Worm (Caenorhabditis elegans) whole organism, L4 larva: Measurements from ENCODE around the gene nhr-84.
"Not testable (repeated sequence)": the region's sequence is repeated elsewhere in the genome, so short reads cannot be mapped to it uniquely, and the experiment has no call there.

ENCODE experiments used
- F49E8.2 ChIP-seq: sonication (generic microtip); optimal IDR thresholded peaks from 2 replicates; lab custom pipeline; 2016; ENCODE audit warnings: missing compliant biosample characterization, mild to moderate bottlenecking, missing genetic modification characterization, borderline replicate concordance
- Y75B8A.6 ChIP-seq: fragments of 200-800 bp; sonication (Bioruptor generic); IDR thresholded peaks from 2 replicates; pipeline ENCODE4 v1.3.6; 2022; ENCODE audit warnings: missing genetic modification reagents, missing genetic modification characterization, missing compliant biosample characterization
- ZK546.5 ChIP-seq, 2 experiments: sonication (generic microtip); optimal IDR thresholded peaks; 2 replicates each; lab custom pipeline; 2017; ENCODE audit warnings: missing biosample characterization in 2 of 2, missing genetic modification characterization in 2 of 2
- aly-2 ChIP-seq: sonication (generic microtip); optimal IDR thresholded peaks from 2 replicates; lab custom pipeline; 2018; ENCODE audit warnings: missing biosample characterization, missing genetic modification characterization
- arid-1 ChIP-seq: fragments of 200-800 bp; sonication (Bioruptor generic); conservative IDR thresholded peaks from 2 replicates; pipeline ENCODE4 v1.3.6; 2022; ENCODE audit warnings: missing genetic modification reagents, missing genetic modification characterization, missing compliant biosample characterization
- ceh-20 ChIP-seq: fragments of 200-800 bp; sonication (Bioruptor generic); IDR thresholded peaks from 2 replicates; pipeline ENCODE4 v1.3.6; 2022; ENCODE audit warnings: missing genetic modification reagents, missing genetic modification characterization, missing compliant biosample characterization
- ceh-32 ChIP-seq: sonication (generic microtip); optimal IDR thresholded peaks from 2 replicates; lab custom pipeline; 2016; ENCODE audit warnings: mild to moderate bottlenecking, missing genetic modification characterization, missing compliant biosample characterization; ENCODE audit not compliant: poor library complexity
- daf-12 ChIP-seq: fragments of 150-350 bp; optimal IDR thresholded peaks from 2 replicates; lab custom pipeline; 2014; ENCODE audit warnings: missing biosample characterization, missing genetic modification reagents, missing genetic modification characterization
- daf-16 ChIP-seq, 3 experiments: sonication (generic microtip); optimal IDR thresholded peaks; 2 replicates each; lab custom pipeline; 2016 to 2017; ENCODE audit warnings: missing genetic modification characterization in 3 of 3, missing genetic modification reagents in 3 of 3, mild to moderate bottlenecking in 2 of 3, missing compliant biosample characterization in 2 of 3, missing biosample characterization in 1 of 3, moderate library complexity in 1 of 3
- daf-8 ChIP-seq: fragments of 200-800 bp; sonication (Bioruptor generic); IDR thresholded peaks from 2 replicates; pipeline ENCODE4 v1.3.6; 2022; ENCODE audit warnings: missing genetic modification characterization, missing compliant biosample characterization
- dmd-6 ChIP-seq: fragments of 200-800 bp; sonication (Bioruptor generic); IDR thresholded peaks from 2 replicates; pipeline ENCODE4 v1.3.6; 2022; ENCODE audit warnings: missing genetic modification reagents, missing genetic modification characterization, missing compliant biosample characterization
- dpl-1 ChIP-seq: fragments of 150-350 bp; optimal IDR thresholded peaks from 2 replicates; lab custom pipeline; 2014; ENCODE audit warnings: missing biosample characterization, missing genetic modification reagents, missing genetic modification characterization
- hlh-11 ChIP-seq: fragments of 200-800 bp; sonication (Bioruptor generic); optimal IDR thresholded peaks from 2 replicates; lab custom pipeline; 2018; ENCODE audit warnings: mild to moderate bottlenecking, missing genetic modification characterization, missing compliant biosample characterization
- hlh-30 ChIP-seq: sonication (generic microtip); optimal IDR thresholded peaks from 2 replicates; lab custom pipeline; 2017; ENCODE audit warnings: antibody characterized with exemption, mild to moderate bottlenecking, missing genetic modification characterization, missing compliant biosample characterization; ENCODE audit not compliant: insufficient read depth
- lim-7 ChIP-seq: fragments of 200-800 bp; sonication (Bioruptor generic); IDR thresholded peaks from 2 replicates; pipeline ENCODE4 v1.3.6; 2022; ENCODE audit warnings: missing genetic modification characterization, missing compliant biosample characterization
- lin-38 ChIP-seq: fragments of 200-800 bp; sonication (Bioruptor generic); IDR thresholded peaks from 2 replicates; pipeline ENCODE4 v1.3.6; 2022; ENCODE audit warnings: missing genetic modification reagents, missing genetic modification characterization, missing compliant biosample characterization
- mep-1 ChIP-seq: fragments of 150-350 bp; sonication (generic microtip); optimal IDR thresholded peaks from 3 replicates; lab custom pipeline; 2014; ENCODE audit warnings: missing biosample characterization, missing genetic modification characterization
- nhr-10 ChIP-seq: fragments of 150-350 bp; optimal IDR thresholded peaks from 2 replicates; lab custom pipeline; 2014; ENCODE audit warnings: missing biosample characterization, missing genetic modification characterization
- nhr-111 ChIP-seq: fragments of 200-800 bp; sonication (Bioruptor generic); optimal IDR thresholded peaks from 2 replicates; lab custom pipeline; 2018; ENCODE audit warnings: mild to moderate bottlenecking, missing genetic modification characterization, missing compliant biosample characterization
- nhr-42 ChIP-seq: fragments of 200-800 bp; sonication (Bioruptor generic); IDR thresholded peaks from 2 replicates; pipeline ENCODE4 v1.3.6; 2022; ENCODE audit warnings: missing genetic modification characterization, missing compliant biosample characterization
- nhr-6 ChIP-seq: fragments of 150-350 bp; optimal IDR thresholded peaks from 2 replicates; lab custom pipeline; 2014; ENCODE audit warnings: missing biosample characterization, missing genetic modification characterization
- nhr-77 ChIP-seq: fragments of 150-350 bp; optimal IDR thresholded peaks from 2 replicates; lab custom pipeline; 2014; ENCODE audit warnings: missing biosample characterization, missing genetic modification characterization
- php-3 ChIP-seq: fragments of 200-800 bp; sonication (Bioruptor generic); IDR thresholded peaks from 2 replicates; pipeline ENCODE4 v1.3.6; 2022; ENCODE audit warnings: missing genetic modification reagents, missing genetic modification characterization, missing compliant biosample characterization
- saeg-2 ChIP-seq: fragments of 200-800 bp; sonication (Bioruptor generic); IDR thresholded peaks from 2 replicates; pipeline ENCODE4 v1.3.6; 2022; ENCODE audit warnings: missing genetic modification reagents, missing genetic modification characterization, missing compliant biosample characterization
- sdz-12 ChIP-seq: fragments of 200-800 bp; sonication (Bioruptor generic); optimal IDR thresholded peaks from 2 replicates; lab custom pipeline; 2018; ENCODE audit warnings: mild to moderate bottlenecking, missing genetic modification characterization, missing compliant biosample characterization
- set-16 ChIP-seq: fragments of 200-800 bp; sonication (Bioruptor generic); IDR thresholded peaks from 2 replicates; pipeline ENCODE4 v1.3.6; 2022; ENCODE audit warnings: missing genetic modification reagents, missing genetic modification characterization, missing compliant biosample characterization
- skn-1 ChIP-seq: fragments of 150-350 bp; optimal IDR thresholded peaks from 2 replicates; lab custom pipeline; 2014; ENCODE audit warnings: missing biosample characterization, missing genetic modification characterization
- snpc-1.2 ChIP-seq: fragments of 200-800 bp; sonication (Bioruptor generic); IDR thresholded peaks from 2 replicates; pipeline ENCODE4 v1.3.6; 2022; ENCODE audit warnings: missing genetic modification reagents, missing genetic modification characterization, missing compliant biosample characterization
- snpc-4 ChIP-seq: fragments of 150-350 bp; optimal IDR thresholded peaks from 2 replicates; lab custom pipeline; 2014; ENCODE audit warnings: missing biosample characterization, missing genetic modification characterization
- unc-130 ChIP-seq: sonication (generic microtip); optimal IDR thresholded peaks from 2 replicates; lab custom pipeline; 2016; ENCODE audit warnings: missing genetic modification reagents, missing genetic modification characterization, missing compliant biosample characterization
- unc-39 ChIP-seq: sonication (generic microtip); optimal IDR thresholded peaks from 2 replicates; lab custom pipeline; 2017; ENCODE audit warnings: missing biosample characterization, missing genetic modification characterization
- unc-62 ChIP-seq, 3 experiments: fragments of 150-350 bp in 1 of 3; sonication (generic microtip); optimal IDR thresholded peaks in 2 of 3; peaks in 1 of 3; 1 replicate in 1 of 3; 2 replicates in 2 of 3; lab custom pipeline; 2014 to 2017; ENCODE audit warnings: missing biosample characterization in 3 of 3, missing genetic modification characterization in 3 of 3, missing genetic modification reagents in 3 of 3, missing genotype in 1 of 3
- vab-7 ChIP-seq: fragments of 200-800 bp; sonication (Bioruptor generic); IDR thresholded peaks from 2 replicates; pipeline ENCODE4 v1.3.6; 2022; ENCODE audit warnings: missing genetic modification reagents, missing genetic modification characterization, missing compliant biosample characterization
- zag-1 ChIP-seq: fragments of 150-350 bp; optimal IDR thresholded peaks from 2 replicates; lab custom pipeline; 2014; ENCODE audit warnings: missing biosample characterization, missing genetic modification characterization
- zfp-3 ChIP-seq: fragments of 200-800 bp; sonication (Bioruptor generic); conservative IDR thresholded peaks from 2 replicates; pipeline ENCODE4 v1.3.6; 2022; ENCODE audit warnings: missing genetic modification reagents, missing genetic modification characterization, missing compliant biosample characterization
- zip-11 ChIP-seq: fragments of 200-800 bp; sonication (Bioruptor generic); IDR thresholded peaks from 2 replicates; pipeline ENCODE4 v1.3.6; 2022; ENCODE audit warnings: missing genetic modification characterization, missing compliant biosample characterization
- ztf-7 ChIP-seq: fragments of 150-350 bp; optimal IDR thresholded peaks from 2 replicates; lab custom pipeline; 2014; ENCODE audit warnings: missing biosample characterization, missing genetic modification characterization

nhr-84 gene

DNA sequence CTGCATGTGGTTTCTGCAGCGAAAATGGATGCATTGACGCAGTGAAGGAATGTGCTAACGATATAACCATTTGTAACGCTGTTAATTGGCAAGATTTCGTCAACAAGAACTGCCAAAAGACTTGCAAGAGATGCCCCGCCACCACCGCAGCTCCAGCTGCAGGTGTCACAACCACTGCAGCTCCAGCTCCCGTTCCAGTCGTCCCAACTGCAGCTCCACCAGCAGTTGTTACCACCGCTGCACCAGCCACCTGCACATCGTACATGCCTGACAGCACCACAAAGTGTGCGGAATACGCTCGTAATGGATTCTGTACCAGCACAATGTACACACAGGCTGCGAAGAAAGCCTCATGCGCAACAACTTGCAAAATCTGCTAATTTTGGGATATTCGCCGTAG lies 33.3 kb upstream of the nhr-84 start:
- TF ChIP-seq set-16 (GFP tag; lab: Robert Waterston, UW), result peak; percentile 58
- no peak for TF ChIP-seq ceh-20 (GFP tag; lab: Robert Waterston, UW)
- TF ChIP-seq, all 104 proteins: peak for 1

DNA sequence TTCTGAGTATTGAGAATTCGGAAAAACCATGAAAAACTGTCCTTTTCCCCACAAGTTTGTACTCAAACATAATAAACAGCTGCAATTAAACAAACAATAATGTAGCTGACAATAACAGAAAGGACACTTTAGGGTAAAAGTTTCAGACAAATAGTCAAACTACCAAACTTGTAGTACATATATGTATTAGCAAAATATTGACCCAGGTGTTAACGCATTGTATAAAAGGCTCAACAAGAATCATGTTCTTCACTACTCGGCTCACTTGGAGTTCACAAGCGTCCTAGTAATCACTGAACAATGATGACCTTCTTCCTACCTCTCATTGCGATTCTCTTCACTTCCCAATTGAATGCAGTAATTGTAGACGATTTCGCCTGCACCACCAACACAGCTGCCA lies 32.4 kb upstream of the nhr-84 start, which contains the start of gene F35E8.6:
Gene F35E8.6, plus strand, starts transcription at position 301 of the 400 bp plus-strand sequence.
- TF ChIP-seq snpc-4 (tag; lab: Kevin White, UChicago) (no peak), mep-1 (tag; lab: Kevin White, UChicago) (no peak), lin-38 (no peak), daf-8 (no peak), dmd-6 (GFP tag; lab: Robert Waterston, UW) (no peak)

DNA sequence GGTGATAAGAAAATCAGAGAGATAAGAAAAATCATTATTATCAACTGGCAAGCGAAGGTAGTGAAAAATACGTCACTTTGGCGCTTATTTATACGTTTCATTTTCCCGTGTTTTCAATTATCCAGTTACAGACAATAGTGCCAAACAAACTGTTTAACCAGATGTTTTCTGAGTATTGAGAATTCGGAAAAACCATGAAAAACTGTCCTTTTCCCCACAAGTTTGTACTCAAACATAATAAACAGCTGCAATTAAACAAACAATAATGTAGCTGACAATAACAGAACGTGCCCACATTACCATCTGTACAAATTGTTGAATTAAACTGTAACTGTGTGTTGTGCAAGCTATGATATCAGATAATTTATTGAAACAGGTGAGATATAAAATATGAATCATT lies 26.1 kb upstream of the nhr-84 start, which contains the start of the genes F35E8.1 and F35E8.2:
Gene F35E8.1, minus strand, starts transcription at position 101 of the 400 bp plus-strand sequence.
Gene F35E8.2, plus strand, starts transcription at position 132 of the 400 bp plus-strand sequence.
- TF ChIP-seq daf-16 (GFP tag; optimal IDR thresholded peaks at IDR 0.05; lab: Kevin White, UChicago), result not testable (repeated sequence)
- TF ChIP-seq daf-16 (tag; optimal IDR thresholded peaks at IDR 0.05; lab: Kevin White, UChicago) (peak; percentile 46), dmd-6 (GFP tag; lab: Robert Waterston, UW) (0 out of 2 replicates have a peak, but pooled peaks have one; percentile 14)
- TF ChIP-seq, all 104 proteins: peak for 2; not testable (repeated sequence) for 102

DNA sequence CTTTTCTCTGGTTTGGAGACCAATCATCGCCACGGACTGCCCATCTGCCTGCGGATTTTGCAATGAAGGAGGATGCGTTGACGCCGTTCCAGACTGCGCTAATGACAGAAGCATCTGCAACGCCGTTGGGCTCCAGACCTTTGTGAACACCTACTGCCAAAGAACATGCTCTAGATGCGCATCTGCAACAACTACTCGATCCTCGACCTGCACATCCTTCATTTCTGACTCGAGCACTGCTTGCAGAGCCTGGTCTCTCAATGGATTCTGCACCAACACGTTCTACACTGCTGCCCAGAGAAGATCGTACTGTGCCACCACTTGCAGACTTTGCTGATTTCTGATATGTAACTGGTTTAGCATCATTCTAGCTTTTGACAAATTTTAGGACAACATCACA lies 21.2 kb upstream of the nhr-84 start:
- TF ChIP-seq aly-2 (tag; lab: Kevin White, UChicago) (no peak), lim-7 (GFP tag; lab: Robert Waterston, UW) (no peak)

DNA sequence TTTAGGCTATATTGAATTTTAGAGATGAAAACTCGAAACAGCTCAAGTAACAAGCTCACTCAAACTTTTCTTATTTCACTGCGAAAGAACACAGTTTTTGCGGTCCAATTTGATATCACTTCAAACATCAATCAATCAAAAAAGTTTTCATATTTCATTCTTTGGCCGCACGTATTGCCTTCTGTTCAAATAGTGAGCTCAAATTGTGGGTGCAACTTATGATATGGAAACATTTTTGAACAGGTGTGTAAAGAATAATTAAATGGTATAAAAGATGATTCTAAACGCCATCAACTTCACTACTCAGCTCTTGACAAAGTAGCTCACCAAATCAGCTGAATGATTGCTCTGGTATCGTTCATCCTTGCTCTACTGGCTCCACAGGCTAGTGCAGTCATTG lies 20.3 kb upstream of the nhr-84 start, which contains the start of gene T06C12.14:
Gene T06C12.14, plus strand, starts transcription at position 301 of the 400 bp plus-strand sequence.
- TF ChIP-seq unc-62 (GFP tag; optimal IDR thresholded peaks at IDR 0.05 in 1 of 2; lab: Kevin White, UChicago), result peak in 1 of 2 experiments; percentile 53
- no peak for TF ChIP-seq unc-62 (tag; optimal IDR thresholded peaks at IDR 0.05; lab: Kevin White, UChicago)
- TF ChIP-seq arid-1, result no peak

DNA sequence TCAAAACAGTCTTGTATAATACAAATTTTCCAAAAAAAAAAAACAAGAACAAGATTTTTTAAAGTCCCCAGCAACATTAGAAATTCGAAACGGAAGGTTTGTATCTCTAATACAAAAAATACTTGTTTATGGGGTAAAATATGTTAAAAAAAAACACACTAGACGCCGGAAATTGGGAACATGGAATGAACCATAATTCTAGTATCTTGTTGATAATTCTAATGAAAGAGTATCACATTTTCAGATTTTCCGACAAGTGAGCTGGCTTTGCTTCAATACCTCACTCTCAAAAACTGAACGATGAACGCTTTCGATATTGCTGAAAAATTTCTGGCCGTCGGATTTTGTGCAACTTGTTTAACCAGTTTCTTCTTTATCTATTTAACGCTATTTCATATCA lies 18.3 kb upstream of the nhr-84 start, which contains the start of gene str-60:
Gene str-60, plus strand, starts transcription at position 301 of the 400 bp plus-strand sequence.
- TF ChIP-seq php-3 (GFP tag; lab: Robert Waterston, UW) (no peak), Y75B8A.6 (GFP tag; lab: Robert Waterston, UW) (no peak), sdz-12 (GFP tag; lab: Kevin White, UChicago) (no peak), unc-130 (GFP tag; lab: Kevin White, UChicago) (no peak), skn-1 (no peak), ZK546.5 (tag; optimal IDR thresholded peaks at IDR 0.05; lab: Kevin White, UChicago) (no peak), hlh-11 (no peak), dpl-1 (GFP tag; lab: Kevin White, UChicago) (no peak), nhr-10 (tag; lab: Kevin White, UChicago) (no peak), arid-1 (no peak), ztf-7 (tag; lab: Kevin White, UChicago) (no peak), saeg-2 (GFP tag; lab: Robert Waterston, UW) (no peak)

DNA sequence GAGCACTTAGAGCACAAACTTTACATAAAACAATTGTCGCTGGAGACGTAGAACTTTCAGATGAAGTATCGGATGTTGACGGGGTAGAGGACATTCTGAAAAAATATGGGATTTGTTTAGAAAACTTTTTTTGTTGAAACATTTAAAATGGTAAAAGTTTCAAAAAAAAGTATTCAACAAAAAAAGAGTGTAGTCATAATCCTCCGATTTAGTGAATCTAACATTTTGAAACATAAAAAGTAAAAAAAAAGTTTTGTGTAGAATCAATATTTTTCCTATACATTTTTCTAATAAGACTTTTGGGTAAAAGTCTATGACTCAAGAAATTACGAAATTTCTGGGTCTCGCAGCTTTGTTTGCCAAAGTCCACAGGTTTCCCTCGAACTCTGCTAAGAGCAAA lies 17.3 kb upstream of the nhr-84 start, which contains the start of gene nhr-213:
Gene nhr-213, minus strand, starts transcription at position 101 of the 400 bp plus-strand sequence.
- TF ChIP-seq zfp-3 (GFP tag; lab: Robert Waterston, UW), result no peak
- TF ChIP-seq unc-39 (tag; lab: Kevin White, UChicago), result no peak
- TF ChIP-seq zip-11 (GFP tag; lab: Robert Waterston, UW), result no peak
- TF ChIP-seq nhr-6, result no peak
- no peak for TF ChIP-seq lim-7 (GFP tag; lab: Robert Waterston, UW)
- TF ChIP-seq hlh-11, result no peak
- no peak for TF ChIP-seq zag-1 (tag; lab: Kevin White, UChicago)
- no peak for TF ChIP-seq mep-1 (tag; lab: Kevin White, UChicago)
- TF ChIP-seq nhr-42 (GFP tag; lab: Robert Waterston, UW), result no peak
- no peak for TF ChIP-seq snpc-1.2 (GFP tag; lab: Robert Waterston, UW)
- TF ChIP-seq F49E8.2, result no peak
- TF ChIP-seq ceh-32 (tag; lab: Kevin White, UChicago), result no peak
- TF ChIP-seq daf-12 (tag; lab: Kevin White, UChicago), result no peak
- TF ChIP-seq nhr-111 (GFP tag; lab: Kevin White, UChicago), result no peak
- TF ChIP-seq snpc-4 (tag; lab: Kevin White, UChicago), result no peak
- TF ChIP-seq hlh-30 (tag; lab: Kevin White, UChicago), result no peak
- no peak for TF ChIP-seq vab-7
- no peak for TF ChIP-seq arid-1
- no peak for TF ChIP-seq nhr-77 (tag; lab: Kevin White, UChicago)
- TF ChIP-seq, all 104 proteins: peak for 0
